Worm (Caenorhabditis elegans): ENCODE results near the gene arrd-18.

DNA sequence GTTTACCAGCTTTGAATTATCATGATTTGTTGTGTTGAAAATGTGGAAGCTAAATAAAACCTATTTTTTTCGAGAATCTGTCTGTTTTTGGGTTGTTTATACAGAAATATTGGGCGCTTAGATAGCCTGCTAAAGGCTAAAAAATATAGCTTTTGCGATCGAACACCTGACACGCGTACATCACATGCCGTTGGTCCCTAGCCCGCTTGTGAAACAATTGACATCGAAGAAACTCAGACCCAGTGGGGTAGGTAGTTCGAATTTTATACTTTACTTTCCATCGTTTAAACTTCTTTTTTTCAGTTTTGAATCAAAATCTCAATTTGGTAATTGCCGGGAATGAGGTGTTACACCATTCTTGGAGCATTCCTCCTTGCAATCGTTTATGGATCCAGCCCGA lies 27.1 kb upstream of the arrd-18 start, which contains the start of gene C17B7.4:
- TF ChIP-seq pha-4 (tag; optimal IDR thresholded peaks at IDR 0.05) (no peak), egrh-3 (GFP tag; IDR thresholded peaks at IDR 0.05) (no peak), F10E7.11 (tag; optimal IDR thresholded peaks at IDR 0.05) (no peak)
